Worm (Caenorhabditis elegans) whole organism, L2 larva: Measurements from ENCODE around the gene clec-238.

Experiments used
- C34F6.9 ChIP-seq: fragments of 150-350 bp; optimal IDR thresholded peaks from 2 replicates; lab custom pipeline; 2014; ENCODE audit warnings: missing biosample characterization, missing genetic modification characterization
- F13H6.1 ChIP-seq: sonication (generic microtip); optimal IDR thresholded peaks from 2 replicates; lab custom pipeline; 2016; ENCODE audit warnings: missing genetic modification characterization, missing compliant biosample characterization
- R02D3.7 ChIP-seq: fragments of 150-350 bp; optimal IDR thresholded peaks from 2 replicates; lab custom pipeline; 2014; ENCODE audit warnings: missing biosample characterization, missing genetic modification characterization
- Y55F3AM.14 ChIP-seq: fragments of 200-800 bp; sonication (Bioruptor generic); optimal IDR thresholded peaks from 2 replicates; lab custom pipeline; 2018; ENCODE audit warnings: mild to moderate bottlenecking, missing genetic modification characterization, missing compliant biosample characterization
- ZK546.5 ChIP-seq: sonication (generic microtip); optimal IDR thresholded peaks from 2 replicates; lab custom pipeline; 2017; ENCODE audit warnings: missing biosample characterization, missing genetic modification characterization
- alr-1 ChIP-seq: fragments of 150-350 bp; optimal IDR thresholded peaks from 2 replicates; lab custom pipeline; 2014; ENCODE audit warnings: missing biosample characterization, missing genetic modification characterization
- ama-1 ChIP-seq: fragments of 150-350 bp; optimal IDR thresholded peaks from 2 replicates; lab custom pipeline; 2018; ENCODE audit warnings: inconsistent platforms
- blmp-1 ChIP-seq: sonication (generic microtip); optimal IDR thresholded peaks from 2 replicates; lab custom pipeline; 2017; ENCODE audit warnings: missing genetic modification characterization, mild to moderate bottlenecking, missing compliant biosample characterization, antibody characterized with exemption, moderate library complexity; ENCODE audit not compliant: insufficient read depth
- ceh-16 ChIP-seq: fragments of 150-350 bp; optimal IDR thresholded peaks from 2 replicates; lab custom pipeline; 2014; ENCODE audit warnings: missing biosample characterization, missing genetic modification characterization
- ceh-82 ChIP-seq: fragments of 150-350 bp; optimal IDR thresholded peaks from 2 replicates; lab custom pipeline; 2014; ENCODE audit warnings: missing biosample characterization, missing genetic modification characterization
- crh-2 ChIP-seq: sonication (generic microtip); optimal IDR thresholded peaks from 2 replicates; lab custom pipeline; 2017; ENCODE audit warnings: missing biosample characterization, missing genetic modification characterization
- dmd-4 ChIP-seq: sonication (generic microtip); optimal IDR thresholded peaks from 2 replicates; lab custom pipeline; 2017; ENCODE audit warnings: missing biosample characterization, missing genetic modification characterization
- egl-27 ChIP-seq: sonication (generic microtip); optimal IDR thresholded peaks from 3 replicates; lab custom pipeline; 2017; ENCODE audit warnings: missing biosample characterization, missing genetic modification reagents, missing genetic modification characterization
- elt-1 ChIP-seq: fragments of 150-350 bp; optimal IDR thresholded peaks from 2 replicates; lab custom pipeline; 2014; ENCODE audit warnings: missing biosample characterization, missing genetic modification characterization
- elt-3 ChIP-seq: sonication (generic microtip); optimal IDR thresholded peaks from 2 replicates; lab custom pipeline; 2017; ENCODE audit warnings: missing biosample characterization, missing genetic modification characterization
- fos-1 ChIP-seq: fragments of 150-350 bp; optimal IDR thresholded peaks from 2 replicates; lab custom pipeline; 2014; ENCODE audit warnings: missing biosample characterization, missing genetic modification characterization
- gmeb-1 ChIP-seq: fragments of 150-350 bp; optimal IDR thresholded peaks from 2 replicates; lab custom pipeline; 2014; ENCODE audit warnings: missing biosample characterization, missing genetic modification characterization
- lin-11 ChIP-seq: fragments of 150-350 bp; sonication (generic microtip); optimal IDR thresholded peaks from 2 replicates; lab custom pipeline; 2014; ENCODE audit warnings: missing biosample characterization, missing genetic modification characterization, inconsistent platforms, mixed read lengths
- lin-13 ChIP-seq: fragments of 150-350 bp; optimal IDR thresholded peaks from 2 replicates; lab custom pipeline; 2014; ENCODE audit warnings: missing biosample characterization, missing genetic modification reagents, missing genetic modification characterization
- lin-39 ChIP-seq: fragments of 150-350 bp; optimal IDR thresholded peaks from 2 replicates; lab custom pipeline; 2014; ENCODE audit warnings: missing biosample characterization, missing genetic modification reagents, missing genetic modification characterization
- lsy-2 ChIP-seq, 2 experiments: fragments of 150-350 bp in 1 of 2; sonication (generic microtip) in 1 of 2; optimal IDR thresholded peaks; 2 replicates each; lab custom pipeline; 2014 to 2017; ENCODE audit warnings: missing biosample characterization in 2 of 2, missing genetic modification characterization in 2 of 2
- mab-5 ChIP-seq: fragments of 150-350 bp; optimal IDR thresholded peaks from 2 replicates; lab custom pipeline; 2014; ENCODE audit warnings: missing biosample characterization, missing genetic modification characterization
- mdl-1 ChIP-seq, 2 experiments: fragments of 150-350 bp in 1 of 2; sonication (generic microtip) in 1 of 2; optimal IDR thresholded peaks; 2 replicates each; lab custom pipeline; 2017; ENCODE audit warnings: missing biosample characterization in 2 of 2, missing genetic modification characterization in 2 of 2
- nhr-10 ChIP-seq: sonication (generic microtip); optimal IDR thresholded peaks from 2 replicates; lab custom pipeline; 2017; ENCODE audit warnings: missing biosample characterization, missing genetic modification characterization
- nhr-11 ChIP-seq: fragments of 150-350 bp; optimal IDR thresholded peaks from 2 replicates; lab custom pipeline; 2014; ENCODE audit warnings: missing biosample characterization, missing genetic modification characterization
- nhr-12 ChIP-seq: fragments of 150-350 bp; optimal IDR thresholded peaks from 2 replicates; lab custom pipeline; 2014; ENCODE audit warnings: missing biosample characterization, missing genetic modification characterization
- nhr-129 ChIP-seq: fragments of 150-350 bp; optimal IDR thresholded peaks from 2 replicates; lab custom pipeline; 2014; ENCODE audit warnings: missing biosample characterization, missing genetic modification characterization
- nhr-21 ChIP-seq: fragments of 150-350 bp; optimal IDR thresholded peaks from 2 replicates; lab custom pipeline; 2014; ENCODE audit warnings: missing biosample characterization, missing genetic modification characterization
- nhr-23 ChIP-seq: fragments of 150-350 bp; optimal IDR thresholded peaks from 2 replicates; lab custom pipeline; 2014; ENCODE audit warnings: missing biosample characterization, missing genetic modification reagents, missing genetic modification characterization
- nhr-237 ChIP-seq: fragments of 150-350 bp; optimal IDR thresholded peaks from 2 replicates; lab custom pipeline; 2014; ENCODE audit warnings: missing biosample characterization, missing genetic modification characterization
- nhr-25 ChIP-seq: fragments of 150-350 bp; sonication (generic microtip); optimal IDR thresholded peaks from 3 replicates; lab custom pipeline; 2014; ENCODE audit warnings: missing biosample characterization, missing genetic modification characterization
- nhr-6 ChIP-seq: fragments of 150-350 bp; optimal IDR thresholded peaks from 2 replicates; lab custom pipeline; 2014; ENCODE audit warnings: missing biosample characterization, missing genetic modification characterization
- nhr-77 ChIP-seq: fragments of 150-350 bp; optimal IDR thresholded peaks from 2 replicates; lab custom pipeline; 2014; ENCODE audit warnings: missing biosample characterization, missing genetic modification characterization
- peb-1 ChIP-seq: fragments of 150-350 bp; optimal IDR thresholded peaks from 2 replicates; lab custom pipeline; 2014; ENCODE audit warnings: missing biosample characterization, missing genetic modification characterization
- sem-4 ChIP-seq: fragments of 150-350 bp; optimal IDR thresholded peaks from 2 replicates; lab custom pipeline; 2014; ENCODE audit warnings: missing biosample characterization, missing genetic modification reagents, missing genetic modification characterization
- skn-1 ChIP-seq: sonication (generic microtip); optimal IDR thresholded peaks from 2 replicates; lab custom pipeline; 2017; ENCODE audit warnings: missing biosample characterization, missing genetic modification characterization
- sma-3 ChIP-seq: sonication (generic microtip); optimal IDR thresholded peaks from 2 replicates; lab custom pipeline; 2016; ENCODE audit warnings: missing genetic modification reagents, missing genetic modification characterization, missing compliant biosample characterization
- sma-9 ChIP-seq, 2 experiments: fragments of 150-350 bp in 1 of 2; sonication (generic microtip) in 1 of 2; optimal IDR thresholded peaks; 2 replicates each; lab custom pipeline; 2014 to 2016; ENCODE audit warnings: missing genetic modification characterization in 2 of 2, mild to moderate bottlenecking in 1 of 2, missing biosample characterization in 1 of 2, missing compliant biosample characterization in 1 of 2, missing genetic modification reagents in 1 of 2, moderate library complexity in 1 of 2
- snpc-4 ChIP-seq: fragments of 150-350 bp; optimal IDR thresholded peaks from 2 replicates; lab custom pipeline; 2014; ENCODE audit warnings: missing biosample characterization, missing genetic modification characterization
- unc-39 ChIP-seq: fragments of 150-350 bp; optimal IDR thresholded peaks from 2 replicates; lab custom pipeline; 2014; ENCODE audit warnings: missing biosample characterization, missing genetic modification characterization
- unc-55 ChIP-seq: fragments of 150-350 bp; sonication (generic microtip); optimal IDR thresholded peaks from 3 replicates; lab custom pipeline; 2014; ENCODE audit warnings: missing biosample characterization, missing genetic modification reagents, missing genetic modification characterization
- unc-62 ChIP-seq: fragments of 150-350 bp; optimal IDR thresholded peaks from 2 replicates; lab custom pipeline; 2014; ENCODE audit warnings: missing biosample characterization, missing genetic modification reagents, missing genetic modification characterization
- zag-1 ChIP-seq: fragments of 150-350 bp; optimal IDR thresholded peaks from 2 replicates; lab custom pipeline; 2014; ENCODE audit warnings: missing biosample characterization, missing genetic modification characterization
- ztf-1 ChIP-seq: fragments of 200-800 bp; sonication (Bioruptor generic); conservative IDR thresholded peaks from 2 replicates; pipeline ENCODE4 v1.3.6; 2022; ENCODE audit warnings: missing genetic modification characterization, missing compliant biosample characterization
- ztf-11 ChIP-seq: sonication (generic microtip); optimal IDR thresholded peaks from 2 replicates; lab custom pipeline; 2017; ENCODE audit warnings: missing biosample characterization, missing genetic modification characterization
- ztf-4 ChIP-seq: fragments of 150-350 bp; optimal IDR thresholded peaks from 2 replicates; lab custom pipeline; 2014; ENCODE audit warnings: missing biosample characterization, missing genetic modification characterization

clec-238 gene

DNA sequence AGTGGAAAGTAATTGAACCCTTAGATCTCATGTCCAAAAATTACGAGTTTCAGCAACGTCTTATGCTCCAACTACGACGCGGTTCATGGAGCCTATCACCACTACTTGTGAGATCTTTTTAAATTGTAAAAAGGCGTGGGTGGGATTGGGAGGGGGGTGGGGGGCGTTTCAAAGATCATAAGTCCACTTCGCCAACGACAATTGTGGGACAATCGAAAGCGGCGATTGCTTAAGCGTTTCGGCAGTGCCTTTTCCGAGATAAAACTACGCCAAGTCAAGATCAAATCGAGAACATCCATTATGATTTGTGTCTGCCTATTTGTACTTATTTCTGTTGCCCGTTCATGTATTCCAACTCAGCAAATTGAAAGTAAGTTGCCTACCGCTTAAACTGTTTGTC lies 4.6 kb downstream of the clec-238 start, which contains the start of gene clec-239:
Gene clec-239, plus strand, starts transcription at position 301 of the 400 bp plus-strand sequence.
- TF ChIP-seq nhr-12 (tag; lab: Kevin White, UChicago) (no peak), ztf-11 (tag; lab: Kevin White, UChicago) (no peak), unc-55 (no peak), F13H6.1 (tag; lab: Kevin White, UChicago) (no peak), lsy-2 (tag; optimal IDR thresholded peaks at IDR 0.05; lab: Kevin White, UChicago) (no peak)

DNA sequence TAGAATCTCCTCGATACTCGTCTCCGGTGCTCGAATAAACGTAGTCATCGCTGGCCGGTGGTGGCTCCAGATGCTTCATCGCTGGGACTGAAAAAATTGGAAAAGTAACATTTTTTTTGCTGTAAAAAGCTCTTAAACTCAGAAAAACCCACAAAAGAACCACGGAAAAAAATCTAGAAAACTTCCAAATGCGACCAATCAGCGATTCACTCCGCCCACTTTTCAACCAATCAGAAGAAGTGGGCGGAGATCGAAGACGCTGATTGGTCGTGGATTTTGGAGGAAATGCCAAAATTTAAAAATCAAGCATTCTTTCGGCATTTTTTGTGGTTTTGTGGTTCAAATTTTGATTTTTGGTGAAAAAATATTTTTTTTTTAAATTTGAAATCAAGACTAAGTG lies 7.4 kb downstream of the clec-238 start:
- TF ChIP-seq R02D3.7 (tag; lab: Kevin White, UChicago) (no peak), nhr-237 (no peak), nhr-23 (tag; lab: Kevin White, UChicago) (no peak), lsy-2 (tag; optimal IDR thresholded peaks at IDR 0.05; lab: Kevin White, UChicago) (no peak), ceh-16 (tag; lab: Kevin White, UChicago) (no peak), mab-5 (tag; lab: Kevin White, UChicago) (no peak), sma-9 (GFP tag; optimal IDR thresholded peaks at IDR 0.05; lab: Kevin White, UChicago) (no peak), sma-9 (tag; optimal IDR thresholded peaks at IDR 0.05; lab: Kevin White, UChicago) (no peak), dmd-4 (tag; lab: Kevin White, UChicago) (no peak), nhr-129 (tag; lab: Kevin White, UChicago) (no peak), peb-1 (tag; lab: Kevin White, UChicago) (no peak), unc-62 (no peak), Y55F3AM.14 (GFP tag; lab: Kevin White, UChicago) (no peak), gmeb-1 (tag; lab: Kevin White, UChicago) (no peak), zag-1 (tag; lab: Kevin White, UChicago) (no peak), ceh-82 (tag; lab: Kevin White, UChicago) (no peak)

DNA sequence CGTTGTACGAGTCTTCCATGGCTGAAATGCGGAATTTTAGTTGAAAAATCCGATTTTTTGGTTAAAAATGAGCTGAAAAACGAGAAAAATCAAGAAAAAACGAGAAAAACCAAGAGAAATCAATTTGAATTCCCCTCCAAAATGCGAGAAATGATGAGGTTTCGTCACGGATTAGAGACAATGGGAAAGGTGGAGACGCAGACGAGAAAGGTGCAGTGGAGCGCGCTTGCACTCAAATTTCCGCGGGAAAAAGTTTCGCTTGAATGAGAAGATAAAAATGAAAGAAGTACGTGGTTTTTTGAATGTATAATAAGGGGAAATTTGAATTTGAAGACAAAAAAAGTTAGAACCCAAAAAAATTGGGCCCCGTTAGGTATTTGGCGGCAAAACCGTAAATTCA lies 14.1 kb downstream of the clec-238 start, which contains the start of gene efl-1:
Gene efl-1, minus strand, starts transcription at position 21 of the 400 bp plus-strand sequence.
- peak; percentile 75 for TF ChIP-seq zag-1 (tag; lab: Kevin White, UChicago)
- peak; percentile 93 for TF ChIP-seq snpc-4 (tag; lab: Kevin White, UChicago)
- peak; percentile 94 for TF ChIP-seq C34F6.9 (tag; lab: Kevin White, UChicago)
- no peak for TF ChIP-seq unc-39 (tag; lab: Kevin White, UChicago)
- TF ChIP-seq alr-1 (tag; lab: Kevin White, UChicago), result no peak
- peak; percentile 94 for TF ChIP-seq lin-13 (GFP tag; lab: Kevin White, UChicago)
- peak; percentile 69 for TF ChIP-seq nhr-10
- peak; percentile 84 for TF ChIP-seq nhr-25 (tag; lab: Kevin White, UChicago)
- no peak for TF ChIP-seq ztf-1 (GFP tag; lab: Robert Waterston, UW)
- no peak for TF ChIP-seq unc-62
- no peak for TF ChIP-seq nhr-23 (tag; lab: Kevin White, UChicago)
- no peak for TF ChIP-seq elt-1 (tag; lab: Kevin White, UChicago)
- peak; percentile 77 for TF ChIP-seq sem-4
- TF ChIP-seq nhr-12 (tag; lab: Kevin White, UChicago), result no peak
- TF ChIP-seq nhr-237, result peak; percentile 64
- peak; percentile 33 for TF ChIP-seq ceh-16 (tag; lab: Kevin White, UChicago)
- peak; percentile 13 for TF ChIP-seq Y55F3AM.14 (GFP tag; lab: Kevin White, UChicago)
- peak; percentile 29 for TF ChIP-seq dmd-4 (tag; lab: Kevin White, UChicago)
- TF ChIP-seq R02D3.7 (tag; lab: Kevin White, UChicago), result peak; percentile 29
- TF ChIP-seq ama-1 (lab: Kevin White, UChicago), result no peak
- TF ChIP-seq ztf-11 (tag; lab: Kevin White, UChicago), result no peak
- TF ChIP-seq nhr-77 (tag; lab: Kevin White, UChicago), result no peak
- TF ChIP-seq crh-2, result peak; percentile 96
- TF ChIP-seq blmp-1 (tag; lab: Kevin White, UChicago), result peak; percentile 34
- TF ChIP-seq peb-1 (tag; lab: Kevin White, UChicago), result no peak
- no peak for TF ChIP-seq elt-3 (tag; lab: Kevin White, UChicago)
- TF ChIP-seq nhr-11 (tag; lab: Kevin White, UChicago), result no peak
- TF ChIP-seq nhr-21 (tag; lab: Kevin White, UChicago), result peak; percentile 83
- TF ChIP-seq ceh-82 (tag; lab: Kevin White, UChicago), result peak; percentile 72
- TF ChIP-seq ZK546.5 (tag; lab: Kevin White, UChicago), result no peak
- no peak for TF ChIP-seq lin-39 (tag; lab: Kevin White, UChicago)
- peak; percentile 78 for TF ChIP-seq nhr-6 (tag; lab: Kevin White, UChicago)
- TF ChIP-seq nhr-129 (tag; lab: Kevin White, UChicago), result peak; percentile 93
- TF ChIP-seq egl-27, result peak; percentile 84
- peak; percentile 63 for TF ChIP-seq fos-1 (tag; lab: Kevin White, UChicago)
- peak; percentile 34 for TF ChIP-seq ztf-4 (tag; lab: Kevin White, UChicago)
- TF ChIP-seq F13H6.1 (tag; lab: Kevin White, UChicago), result peak; percentile 85
- TF ChIP-seq sma-3 (GFP tag; lab: Kevin White, UChicago), result peak; percentile 92
- TF ChIP-seq mdl-1 (tag; optimal IDR thresholded peaks at IDR 0.05; lab: Kevin White, UChicago), result peak in 1 of 2 experiments; percentile 34
- peak; percentile 96 for TF ChIP-seq unc-55
- TF ChIP-seq mab-5 (tag; lab: Kevin White, UChicago), result peak; percentile 95
- TF ChIP-seq sma-9 (GFP tag; optimal IDR thresholded peaks at IDR 0.05; lab: Kevin White, UChicago), result no peak
- no peak for TF ChIP-seq sma-9 (tag; optimal IDR thresholded peaks at IDR 0.05; lab: Kevin White, UChicago)
- no peak for TF ChIP-seq skn-1 (tag; lab: Kevin White, UChicago)
- TF ChIP-seq gmeb-1 (tag; lab: Kevin White, UChicago), result peak; percentile 99
- peak; percentile 84 to 93 for TF ChIP-seq lsy-2 (tag; optimal IDR thresholded peaks at IDR 0.05; lab: Kevin White, UChicago)
- TF ChIP-seq lin-11 (tag; lab: Kevin White, UChicago), result peak; percentile 66
